Fruit fly (Drosophila melanogaster): Measurements from ENCODE around the gene Nrt.
A peak's percentile ranks its signal among the peaks of the same experiment; 100 is the strongest.

Nrt gene

dm6 chr3L:16765647-16766628, at the start of gene Nrt (continued):
- TF ChIP-seq dysf (GFP tag; IDR thresholded peaks at IDR 0.05) (0 out of 3 replicates have a peak, but pooled peaks have one; percentile 43), Fer1 (GFP tag; optimal IDR thresholded peaks at IDR 0.05) (peak; percentile 82), ap (GFP tag; IDR thresholded peaks at IDR 0.05) (no peak; the same call in 1 of the 2 replicates), nerfin-1 (tag; optimal IDR thresholded peaks at IDR 0.05) (peak; percentile 57), Sry-δ (GFP tag; optimal IDR thresholded peaks at IDR 0.05) (no peak), MBD-R2 (GFP tag; IDR thresholded peaks at IDR 0.05) (peak; percentile 26; the same call in 1 of the 2 replicates), BEAF-32 (GFP tag; optimal IDR thresholded peaks at IDR 0.05) (no peak), ken (GFP tag; IDR thresholded peaks at IDR 0.05) (no peak), HLH54F (GFP tag; optimal IDR thresholded peaks at IDR 0.05) (no peak), grau (tag; optimal IDR thresholded peaks at IDR 0.05) (peak; percentile 77), Sox102F (GFP tag; optimal IDR thresholded peaks at IDR 0.05) (peak; percentile 61), Taf1 (GFP tag; IDR thresholded peaks at IDR 0.05) (peak; percentile 49; the same call in 1 of the 2 replicates), cad (GFP tag; optimal IDR thresholded peaks at IDR 0.05) (no peak), CG7357 (GFP tag; IDR thresholded peaks at IDR 0.05) (no peak), mld (GFP tag; IDR thresholded peaks at IDR 0.05; ENCODE audit: partially characterized antibody) (no peak), MTF-1 (GFP tag; optimal IDR thresholded peaks at IDR 0.05; ENCODE audit: borderline replicate concordance) (no peak), Hsf (GFP tag; optimal IDR thresholded peaks at IDR 0.05) (peak; percentile 26), repo (GFP tag; optimal IDR thresholded peaks at IDR 0.05) (no peak), ase (GFP tag; IDR thresholded peaks at IDR 0.05) (peak; percentile 22; the same call in 1 of the 3 replicates), CG14014 (GFP tag; IDR thresholded peaks at IDR 0.05) (peak; percentile 53; the same call in 1 of the 2 replicates), knrl (GFP tag; IDR thresholded peaks at IDR 0.05; ENCODE audit: partially characterized antibody) (no peak; the same call in 1 of the 3 replicates), CG11093 (GFP tag; IDR thresholded peaks at IDR 0.05) (no peak), CG9932 (GFP tag; IDR thresholded peaks at IDR 0.05) (peak; percentile 56; the same call in 1 of the 2 replicates), Neu2 (GFP tag; optimal IDR thresholded peaks at IDR 0.05; ENCODE audit: borderline replicate concordance) (peak; percentile 29), CG12104 (GFP tag; optimal IDR thresholded peaks at IDR 0.05) (peak; percentile 34), prd (optimal IDR thresholded peaks at IDR 0.05) (no peak), prd (GFP tag; IDR thresholded peaks at IDR 0.05) (peak; percentile 66), bigmax (GFP tag; optimal IDR thresholded peaks at IDR 0.05) (no peak), bab2 (GFP tag; optimal IDR thresholded peaks at IDR 0.05) (no peak), tna (GFP tag; IDR thresholded peaks at IDR 0.05; ENCODE audit: partially characterized antibody) (peak; percentile 66; the same call in 1 of the 2 replicates), gt (GFP tag; IDR thresholded peaks at IDR 0.05) (no peak), CG15696 (tag; optimal IDR thresholded peaks at IDR 0.05) (peak; percentile 54), CG1792 (GFP tag; optimal IDR thresholded peaks at IDR 0.05) (no peak), CG16779 (GFP tag; IDR thresholded peaks at IDR 0.05) (no peak; the same call in 1 of the 2 replicates), CG10565 (GFP tag; optimal IDR thresholded peaks at IDR 0.05) (no peak), Bdp1 (GFP tag; optimal IDR thresholded peaks at IDR 0.05) (no peak), CG13775 (GFP tag; optimal IDR thresholded peaks at IDR 0.05) (peak; percentile 57), nmo (GFP tag; optimal IDR thresholded peaks at IDR 0.05) (peak; percentile 37), fd102C (GFP tag; optimal IDR thresholded peaks at IDR 0.05) (no peak), ham (GFP tag; IDR thresholded peaks at IDR 0.05) (no peak), eyg (GFP tag; optimal IDR thresholded peaks at IDR 0.05) (no peak), CrebB (tag; optimal IDR thresholded peaks at IDR 0.05) (peak; percentile 43), Deaf1 (tag; optimal IDR thresholded peaks at IDR 0.05) (peak; percentile 37), Usf (GFP tag; optimal IDR thresholded peaks at IDR 0.05) (no peak), Lpt (GFP tag; optimal IDR thresholded peaks at IDR 0.05) (no peak), GATAe (GFP tag; conservative IDR thresholded peaks at IDR 0.05) (no peak), Dbx (GFP tag; IDR thresholded peaks at IDR 0.05) (0 out of 3 replicates have a peak, but pooled peaks have one; percentile 30), CG4730 (GFP tag; IDR thresholded peaks at IDR 0.05) (no peak; the same call in 1 of the 2 replicates), CG33213 (GFP tag; optimal IDR thresholded peaks at IDR 0.05) (no peak)

Data from whole organism, embryonic.